Fruit fly (Drosophila melanogaster): ENCODE results near the gene Stt3A.

The Stt3A gene

DNA sequence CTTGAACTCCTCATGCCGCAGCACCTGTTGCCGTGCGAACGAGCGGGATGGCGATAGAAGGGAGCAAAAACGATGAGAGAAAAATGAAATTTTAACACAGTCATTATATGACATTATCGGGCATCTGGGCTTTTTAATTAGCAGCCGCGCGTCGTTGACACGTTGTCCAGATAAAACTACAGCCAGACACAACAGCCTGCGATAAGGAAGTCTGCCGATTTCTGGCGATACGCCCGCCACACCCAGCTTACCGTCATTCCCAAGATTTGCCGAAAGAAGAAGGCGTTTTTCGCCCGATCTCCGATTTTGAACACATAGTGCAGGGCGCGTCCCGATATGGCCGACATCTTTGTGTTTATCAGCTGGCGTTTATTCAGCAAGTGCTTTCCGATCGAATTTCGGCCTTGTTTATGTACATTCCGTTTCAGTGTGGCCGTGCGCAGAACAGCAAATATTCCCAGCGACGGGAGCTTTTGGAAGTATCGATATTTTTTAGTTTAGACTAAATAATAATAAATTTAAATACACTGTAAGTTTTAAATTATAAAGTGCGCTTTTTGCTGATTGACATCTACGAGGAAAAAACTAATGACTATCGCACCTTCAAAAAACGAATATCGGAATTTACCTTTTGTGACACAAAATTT, 25.7 kb downstream of the Stt3A start, which contains the start of gene CG1532:
TSS of gene CG1532 (minus strand) at position 433 of the 647 bp plus-strand sequence.
- peak; percentile 65 for TF ChIP-seq noc (tag; optimal IDR thresholded peaks at IDR 0.05)

DNA sequence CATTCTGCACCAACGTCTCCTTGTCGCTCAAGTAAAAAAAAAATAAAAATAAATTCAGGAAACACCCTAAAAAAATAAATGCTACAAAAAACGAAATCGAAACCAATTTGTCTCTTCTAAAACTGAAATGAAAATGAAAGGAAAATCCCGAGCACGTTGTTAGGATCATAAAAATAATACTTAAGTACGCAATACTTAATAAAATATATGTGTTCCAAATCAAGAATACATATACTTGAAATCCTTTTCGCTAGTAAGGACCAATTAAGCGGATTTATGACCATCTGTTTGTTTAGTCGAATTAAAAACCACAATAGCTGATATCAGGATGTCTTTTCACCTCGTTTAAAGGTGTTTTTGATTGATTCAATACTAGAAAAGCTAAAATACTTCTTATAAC, 27.9 kb downstream of the Stt3A start, which contains the start of gene r-cup:
TSS of gene r-cup (minus strand) at position 101 of the 400 bp plus-strand sequence.
- no peak for TF ChIP-seq noc (tag; optimal IDR thresholded peaks at IDR 0.05)

DNA sequence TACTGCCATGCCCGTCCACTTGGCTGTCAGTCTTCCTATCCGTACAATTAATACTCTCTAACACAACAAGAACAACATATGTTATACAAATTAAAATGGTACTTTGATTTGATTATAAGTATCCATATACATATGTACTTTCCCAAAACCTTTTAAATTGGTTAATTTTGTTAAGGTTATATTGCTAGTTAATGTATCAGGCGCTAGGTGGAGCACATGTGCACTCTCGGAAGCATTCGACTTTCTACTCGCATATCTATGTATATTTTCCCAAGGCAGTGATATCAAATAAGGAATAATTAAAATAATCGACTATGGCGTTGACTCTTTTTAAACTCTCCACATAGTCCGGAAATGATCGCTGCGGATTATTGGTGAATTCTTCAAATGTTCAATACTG, 36.2 kb downstream of the Stt3A start:
- TF ChIP-seq noc (tag; optimal IDR thresholded peaks at IDR 0.05) = no peak

DNA sequence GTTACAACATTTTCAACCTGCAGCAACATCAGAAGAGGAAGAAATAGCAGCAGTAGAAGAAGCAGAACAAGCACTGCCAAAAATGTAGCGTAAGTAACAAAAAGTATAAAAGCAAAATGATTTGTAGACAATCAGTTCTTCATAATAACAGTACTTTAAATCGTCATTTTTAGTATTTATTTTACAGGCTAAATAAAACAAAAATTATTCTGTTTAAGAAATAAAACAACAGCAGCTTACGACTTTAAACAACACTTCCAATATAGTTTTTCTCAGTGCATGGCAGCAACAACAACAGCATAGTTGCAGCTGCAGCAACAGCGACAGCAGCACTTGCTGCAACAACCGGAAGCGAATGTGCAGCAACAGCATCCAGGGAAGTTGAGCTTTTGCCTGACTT, 43.2 kb downstream of the Stt3A start:
- no peak for TF ChIP-seq noc (tag; optimal IDR thresholded peaks at IDR 0.05)

All from whole organism, larva.